Fruit fly (Drosophila melanogaster): ENCODE measurements around the gene CG10013.

CG10013 gene

dm6 chr3R:12347659-12348058 lies 24.3 kb downstream of the CG10013 start:
- TF ChIP-seq kay (GFP tag; ENCODE audit: borderline replicate concordance) (peak; percentile 45), CG33017 (tag; optimal IDR thresholded peaks at IDR 0.05) (no peak)

DNA sequence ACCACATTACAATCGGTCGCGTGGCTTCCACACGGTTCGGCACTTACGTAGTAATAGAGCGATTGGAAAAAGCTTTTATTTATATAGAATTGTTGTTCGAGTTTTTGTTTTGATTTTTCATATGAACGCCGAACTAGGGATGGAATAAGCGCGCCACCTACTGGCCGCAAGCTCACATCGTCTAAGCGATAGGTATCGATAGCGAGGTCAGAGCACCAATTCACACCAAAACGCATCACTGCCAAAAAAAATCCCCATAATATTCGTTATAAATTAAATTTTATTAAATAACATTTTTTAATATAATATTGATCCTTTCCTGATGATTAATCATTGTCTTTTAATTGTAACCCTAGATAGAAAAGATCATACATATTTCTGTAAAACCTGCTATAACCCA lies 27.2 kb downstream of the CG10013 start, which contains the start of gene CG10038:
TSS of gene CG10038 (minus strand) at position 148 of the 400 bp plus-strand sequence.
- TF ChIP-seq bab1 (GFP tag; optimal IDR thresholded peaks at IDR 0.05) (peak; percentile 39), CG1620 (GFP tag; optimal IDR thresholded peaks at IDR 0.05) (peak; percentile 4), toe (GFP tag; optimal IDR thresholded peaks at IDR 0.05) (peak; percentile 27), pad (GFP tag; optimal IDR thresholded peaks at IDR 0.05) (no peak), CG33017 (tag; optimal IDR thresholded peaks at IDR 0.05) (no peak)

DNA sequence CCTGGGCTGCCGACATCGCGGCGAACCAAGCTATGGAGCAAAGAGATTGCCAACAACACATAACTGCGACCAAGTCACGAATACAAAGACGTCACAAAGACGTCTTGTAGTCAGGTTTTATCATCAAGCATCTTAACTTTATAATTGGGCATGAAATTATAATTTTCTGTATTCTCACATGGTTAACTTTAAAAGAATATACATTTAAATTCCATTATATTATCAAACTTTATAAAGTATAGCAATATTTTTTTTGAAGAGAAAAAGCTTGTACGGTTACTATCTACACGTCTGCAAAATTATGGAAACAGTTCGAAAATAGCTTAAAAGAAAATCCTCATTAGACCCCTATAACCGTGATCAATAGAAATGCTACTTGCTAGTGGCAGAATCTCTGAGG lies 28.7 kb downstream of the CG10013 start, which contains the start of gene CG10041:
TSS of gene CG10041 (minus strand) at position 101 of the 400 bp plus-strand sequence.
- TF ChIP-seq toe (GFP tag; optimal IDR thresholded peaks at IDR 0.05) (no peak), pad (GFP tag; optimal IDR thresholded peaks at IDR 0.05) (no peak), CG33017 (tag; optimal IDR thresholded peaks at IDR 0.05) (no peak), CG12768 (GFP tag; optimal IDR thresholded peaks at IDR 0.05) (no peak), CG5204 (GFP tag; optimal IDR thresholded peaks at IDR 0.05) (no peak), Crg-1 (GFP tag; optimal IDR thresholded peaks at IDR 0.05) (no peak), tj (GFP tag; optimal IDR thresholded peaks at IDR 0.05) (no peak), Clk (GFP tag; optimal IDR thresholded peaks at IDR 0.05) (no peak), CG14711 (tag; optimal IDR thresholded peaks at IDR 0.05) (no peak)

DNA sequence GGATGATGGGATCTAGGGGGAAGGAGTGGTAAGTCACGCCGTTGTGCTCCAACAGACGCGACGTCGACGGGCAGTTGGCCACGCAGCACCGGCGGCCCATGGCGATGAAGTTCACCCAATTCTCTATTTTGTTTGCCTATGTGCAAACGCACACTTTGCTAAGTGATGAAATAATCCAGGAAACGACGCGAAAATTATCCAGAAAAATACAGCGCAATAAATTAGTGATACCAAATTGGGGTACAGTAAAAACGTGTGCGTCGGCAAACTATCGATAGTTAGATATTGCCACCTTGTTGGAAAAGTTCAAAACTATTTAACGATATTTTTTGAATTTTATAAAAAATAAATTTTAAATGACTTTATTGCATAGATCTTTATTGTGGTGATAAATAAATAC lies 32.7 kb downstream of the CG10013 start, which contains the start of gene MBD-R2:
TSS of gene MBD-R2 (minus strand) at position 222 of the 400 bp plus-strand sequence.
- TF ChIP-seq Crg-1 (GFP tag; optimal IDR thresholded peaks at IDR 0.05) (no peak), bab1 (GFP tag; optimal IDR thresholded peaks at IDR 0.05) (peak; percentile 19), Mnt (GFP tag; optimal IDR thresholded peaks at IDR 0.05) (peak; percentile 31)

- TF ChIP-seq toe (GFP tag; optimal IDR thresholded peaks at IDR 0.05) (no peak), kay (GFP tag; ENCODE audit: borderline replicate concordance) (no peak), ovo (GFP tag; optimal IDR thresholded peaks at IDR 0.05) (no peak), Crg-1 (GFP tag; optimal IDR thresholded peaks at IDR 0.05) (no peak), CG7101 (tag; optimal IDR thresholded peaks at IDR 0.05) (no peak), Hr96 (GFP tag; optimal IDR thresholded peaks at IDR 0.05) (no peak), cnc (optimal IDR thresholded peaks at IDR 0.05) (no peak), CG7045 (GFP tag; optimal IDR thresholded peaks at IDR 0.05) (no peak), pad (GFP tag; optimal IDR thresholded peaks at IDR 0.05) (no peak), CG33017 (tag; optimal IDR thresholded peaks at IDR 0.05) (no peak), CG14711 (tag; optimal IDR thresholded peaks at IDR 0.05) (no peak)
Observed at dm6 chr3R:12359837-12360236, 36.5 kb downstream of the CG10013 start, which contains the start of gene CG4115. Gene CG4115, plus strand, starts transcription at chr3R:12360008.

- TF ChIP-seq ovo (GFP tag; optimal IDR thresholded peaks at IDR 0.05), result no peak
- no peak for TF ChIP-seq CG1620 (GFP tag; optimal IDR thresholded peaks at IDR 0.05)
- TF ChIP-seq CG11617 (GFP tag; optimal IDR thresholded peaks at IDR 0.05), result no peak
- no peak for TF ChIP-seq CG5204 (GFP tag; optimal IDR thresholded peaks at IDR 0.05)
- no peak for TF ChIP-seq CG12768 (GFP tag; optimal IDR thresholded peaks at IDR 0.05)
- TF ChIP-seq Crg-1 (GFP tag; optimal IDR thresholded peaks at IDR 0.05), result no peak
- TF ChIP-seq kay (GFP tag; ENCODE audit: borderline replicate concordance), result no peak
- TF ChIP-seq CG7101 (tag; optimal IDR thresholded peaks at IDR 0.05), result no peak
Observed at dm6 chr3R:12361962-12362497, 38.7 kb downstream of the CG10013 start.

DNA sequence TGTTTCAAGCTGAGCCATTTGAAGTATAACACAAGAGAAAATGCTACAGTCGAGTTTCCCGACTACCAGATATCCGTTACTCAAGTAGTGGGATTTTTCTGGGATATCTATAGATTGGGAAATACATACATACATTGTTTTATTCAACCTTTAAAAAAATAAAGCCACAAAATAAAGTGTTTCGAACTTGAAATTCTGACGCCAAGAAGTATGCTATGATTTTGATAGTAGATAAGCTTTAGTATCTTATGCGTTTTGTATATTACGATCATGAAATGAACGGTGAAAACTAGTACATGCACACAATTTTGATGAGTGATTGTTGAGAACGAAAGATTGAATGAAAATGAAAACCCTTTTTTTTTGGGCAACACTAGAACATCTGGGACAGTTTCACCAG lies 40.2 kb downstream of the CG10013 start:
- TF ChIP-seq Mnt (GFP tag; optimal IDR thresholded peaks at IDR 0.05) (no peak), CG7101 (tag; optimal IDR thresholded peaks at IDR 0.05) (no peak), CG12768 (GFP tag; optimal IDR thresholded peaks at IDR 0.05) (no peak), Crg-1 (GFP tag; optimal IDR thresholded peaks at IDR 0.05) (no peak), bab1 (GFP tag; optimal IDR thresholded peaks at IDR 0.05) (peak; percentile 16), Clk (GFP tag; optimal IDR thresholded peaks at IDR 0.05) (no peak), CG1620 (GFP tag; optimal IDR thresholded peaks at IDR 0.05) (no peak), CG33017 (tag; optimal IDR thresholded peaks at IDR 0.05) (no peak)

- TF ChIP-seq CG12768 (GFP tag; optimal IDR thresholded peaks at IDR 0.05), result no peak
- TF ChIP-seq CG7101 (tag; optimal IDR thresholded peaks at IDR 0.05), result no peak
- no peak for TF ChIP-seq CG33017 (tag; optimal IDR thresholded peaks at IDR 0.05)
- no peak for TF ChIP-seq tj (GFP tag; optimal IDR thresholded peaks at IDR 0.05)
- TF ChIP-seq Hr96 (GFP tag; optimal IDR thresholded peaks at IDR 0.05), result no peak
- TF ChIP-seq cic (GFP tag; optimal IDR thresholded peaks at IDR 0.05), result no peak
- no peak for TF ChIP-seq CG14711 (tag; optimal IDR thresholded peaks at IDR 0.05)
- no peak for TF ChIP-seq CG5204 (GFP tag; optimal IDR thresholded peaks at IDR 0.05)
- no peak for TF ChIP-seq cnc (optimal IDR thresholded peaks at IDR 0.05)
- TF ChIP-seq bab1 (GFP tag; optimal IDR thresholded peaks at IDR 0.05), result no peak
- no peak for TF ChIP-seq pad (GFP tag; optimal IDR thresholded peaks at IDR 0.05)
- TF ChIP-seq CG7045 (GFP tag; optimal IDR thresholded peaks at IDR 0.05), result no peak
- TF ChIP-seq Crg-1 (GFP tag; optimal IDR thresholded peaks at IDR 0.05), result no peak
- TF ChIP-seq toe (GFP tag; optimal IDR thresholded peaks at IDR 0.05), result no peak
- TF ChIP-seq CG11617 (GFP tag; optimal IDR thresholded peaks at IDR 0.05), result no peak
- no peak for TF ChIP-seq Mnt (GFP tag; optimal IDR thresholded peaks at IDR 0.05)
- no peak for TF ChIP-seq ovo (GFP tag; optimal IDR thresholded peaks at IDR 0.05)
- no peak for TF ChIP-seq kay (GFP tag; ENCODE audit: borderline replicate concordance)
- no peak for TF ChIP-seq CG1620 (GFP tag; optimal IDR thresholded peaks at IDR 0.05)
Observed at dm6 chr3R:12364580-12364979, 41.3 kb downstream of the CG10013 start, which contains the start of gene Tim17a1. Gene Tim17a1, minus strand, starts transcription at chr3R:12364680.
